Worm (Caenorhabditis elegans) whole organism, midembryonic: ENCODE measurements around the gene sgn-1.

Experiments
- flt-1 ChIP-seq: fragments of 200-800 bp; sonication (Bioruptor generic); IDR thresholded peaks from 2 replicates; pipeline ENCODE4 v1.3.6; 2022; ENCODE audit warnings: missing genetic modification characterization, missing compliant biosample characterization
- med-1 ChIP-seq: sonication (generic microtip); optimal IDR thresholded peaks from 2 replicates; lab custom pipeline; 2017; ENCODE audit warnings: missing genetic modification characterization, mild to moderate bottlenecking, missing compliant biosample characterization, antibody characterized with exemption, missing genetic modification reagents; ENCODE audit not compliant: insufficient read depth

- TF ChIP-seq flt-1 (GFP tag; lab: Robert Waterston, UW) (no peak), med-1 (GFP tag; lab: Kevin White, UChicago) (no peak)
Observed at ce11 chrII:8808482-8808881, 25.0 kb upstream of the sgn-1 start, which contains the start of gene F07H5.10.
